Worm (Caenorhabditis elegans) whole organism, L4/young adult: ENCODE data around the gene Y41D4B.17.
"Not testable (repeated sequence)": the region's sequence is repeated elsewhere in the genome, so short reads cannot be mapped to it uniquely, and the experiment has no call there.

Experiments used
- W03F9.2 ChIP-seq: fragments of 150-350 bp; optimal IDR thresholded peaks from 2 replicates; lab custom pipeline; 2014; ENCODE audit warnings: missing biosample characterization, missing genetic modification characterization
- him-1 ChIP-seq: sonication (generic microtip); optimal IDR thresholded peaks from 2 replicates; lab custom pipeline; 2016; ENCODE audit warnings: missing genotype, missing genetic modification reagents, missing genetic modification characterization, missing compliant biosample characterization

DNA sequence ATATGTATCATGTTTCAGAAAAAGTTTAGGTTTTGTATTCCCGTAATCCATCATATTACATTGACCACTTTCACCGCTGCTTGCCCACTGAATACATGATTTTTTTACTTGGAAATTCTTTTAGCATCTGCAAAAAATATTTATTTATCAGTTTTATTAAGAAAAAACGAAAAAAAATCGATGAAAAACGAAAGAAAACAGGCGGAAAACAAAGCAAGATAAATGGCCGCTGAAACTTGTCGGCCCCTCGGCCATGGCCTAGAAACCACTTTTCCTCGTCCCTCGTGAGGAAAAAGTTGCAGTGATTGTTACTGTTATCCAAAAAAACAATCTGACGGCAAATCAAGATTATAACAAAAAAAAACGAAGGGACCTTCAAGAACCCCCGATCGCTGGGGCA, 50.1 kb downstream of the Y41D4B.17 start, which contains the start of gene dsl-3:
- TF ChIP-seq W03F9.2, him-1 (tag; lab: Kevin White, UChicago): not testable (repeated sequence)
